Fruit fly (Drosophila melanogaster) whole organism, embryonic: ENCODE measurements around the gene CG17819.

Source experiments
- Atf-2 ChIP-seq: fragments of 200-800 bp; sonication (Bioruptor generic); optimal IDR thresholded peaks from 2 replicates; lab custom pipeline; 2016; ENCODE audit warnings: missing biosample characterization, missing genetic modification characterization
- C15 ChIP-seq: fragments of 200-800 bp; sonication (Bioruptor generic); IDR thresholded peaks from 3 replicates; pipeline ENCODE4 v1.3.6; 2022; ENCODE audit warnings: missing biosample characterization, missing genetic modification characterization
- CG1024 ChIP-seq: fragments of 200-800 bp; sonication (Bioruptor generic); IDR thresholded peaks from 2 replicates; pipeline ENCODE4 v1.3.6; 2022; ENCODE audit warnings: missing biosample characterization, missing genetic modification characterization
- CG10274 ChIP-seq: fragments of 200-800 bp; sonication (Bioruptor generic); optimal IDR thresholded peaks from 3 replicates; lab custom pipeline; 2017; ENCODE audit warnings: missing biosample characterization, mild to moderate bottlenecking, missing genetic modification characterization
- CG10654 ChIP-seq: fragments of 200-800 bp; sonication (Bioruptor generic); optimal IDR thresholded peaks from 2 replicates; lab custom pipeline; 2016; ENCODE audit warnings: missing biosample characterization, missing genetic modification characterization
- CG11398 ChIP-seq: fragments of 200-800 bp; sonication (Bioruptor generic); optimal IDR thresholded peaks from 2 replicates; lab custom pipeline; 2016; ENCODE audit warnings: missing biosample characterization, missing genetic modification characterization
- CG12219 ChIP-seq: fragments of 200-800 bp; sonication (Bioruptor generic); optimal IDR thresholded peaks from 3 replicates; lab custom pipeline; 2018; ENCODE audit warnings: missing biosample characterization, mild to moderate bottlenecking, missing genetic modification characterization
- CG13287 ChIP-seq: fragments of 200-800 bp; sonication (Bioruptor generic); IDR thresholded peaks from 2 replicates; pipeline ENCODE4 v1.3.6; 2022; ENCODE audit warnings: missing biosample characterization, missing genetic modification characterization; ENCODE audit not compliant: partially characterized antibody
- CG1529 ChIP-seq: fragments of 200-800 bp; sonication (Bioruptor generic); optimal IDR thresholded peaks from 3 replicates; lab custom pipeline; 2018; ENCODE audit warnings: missing biosample characterization, missing genetic modification characterization
- CG16779 ChIP-seq: fragments of 200-800 bp; sonication (Bioruptor generic); IDR thresholded peaks from 2 replicates; pipeline ENCODE4 v1.3.6; 2022; ENCODE audit warnings: missing biosample characterization, missing genetic modification characterization
- CG17186 ChIP-seq: fragments of 200-800 bp; sonication (Bioruptor generic); optimal IDR thresholded peaks from 3 replicates; lab custom pipeline; 2017; ENCODE audit warnings: missing biosample characterization, missing genetic modification reagents, missing genetic modification characterization
- CG18262 ChIP-seq: fragments of 200-800 bp; optimal IDR thresholded peaks from 3 replicates; lab custom pipeline; 2019; ENCODE audit warnings: missing biosample characterization, mild to moderate bottlenecking, missing genetic modification characterization, moderate library complexity
- CG30020 ChIP-seq: fragments of 200-800 bp; optimal IDR thresholded peaks from 2 replicates; lab custom pipeline; 2019; ENCODE audit warnings: missing biosample characterization, mild to moderate bottlenecking, missing genetic modification characterization, moderate library complexity
- CG3407 ChIP-seq: fragments of 200-800 bp; sonication (Bioruptor generic); optimal IDR thresholded peaks from 2 replicates; lab custom pipeline; 2018; ENCODE audit warnings: missing biosample characterization, mild to moderate bottlenecking, missing genetic modification characterization
- CG3838 ChIP-seq: fragments of 200-800 bp; sonication (Bioruptor generic); optimal IDR thresholded peaks from 3 replicates; lab custom pipeline; 2016; ENCODE audit warnings: missing biosample characterization, missing genetic modification characterization
- CG4360 ChIP-seq: fragments of 200-800 bp; sonication (Bioruptor generic); IDR thresholded peaks from 2 replicates; pipeline ENCODE4 v1.3.6; 2022; ENCODE audit warnings: missing biosample characterization, missing genetic modification characterization
- CG4424 ChIP-seq: fragments of 200-800 bp; sonication (Bioruptor generic); optimal IDR thresholded peaks from 3 replicates; lab custom pipeline; 2016; ENCODE audit warnings: missing biosample characterization, missing genetic modification characterization
- CG4730 ChIP-seq: fragments of 200-800 bp; sonication (Bioruptor generic); IDR thresholded peaks from 2 replicates; pipeline ENCODE4 v1.3.6; 2022; ENCODE audit warnings: missing biosample characterization, missing genetic modification characterization
- Drgx ChIP-seq: fragments of 200-800 bp; sonication (Bioruptor generic); IDR thresholded peaks from 2 replicates; pipeline ENCODE4 v1.3.6; 2022; ENCODE audit warnings: missing biosample characterization, missing genetic modification characterization
- MTF-1 ChIP-seq: fragments of 200-800 bp; sonication (Bioruptor generic); optimal IDR thresholded peaks from 2 replicates; lab custom pipeline; 2018; ENCODE audit warnings: missing biosample characterization, mild to moderate bottlenecking, missing genetic modification characterization, borderline replicate concordance
- Max ChIP-seq: fragments of 200-800 bp; sonication (Bioruptor generic); optimal IDR thresholded peaks from 2 replicates; lab custom pipeline; 2016; ENCODE audit warnings: missing biosample characterization, mild to moderate bottlenecking, missing genetic modification characterization
- NfI ChIP-seq: fragments of 200-800 bp; sonication (Bioruptor generic); optimal IDR thresholded peaks from 3 replicates; lab custom pipeline; 2018; ENCODE audit warnings: missing biosample characterization, mild to moderate bottlenecking, missing genetic modification characterization, moderate library complexity
- Sox100B ChIP-seq: fragments of 200-800 bp; sonication (Bioruptor generic); optimal IDR thresholded peaks from 3 replicates; lab custom pipeline; 2018; ENCODE audit warnings: missing biosample characterization, mild to moderate bottlenecking, missing genetic modification characterization
- Usf ChIP-seq: fragments of 200-800 bp; sonication (Bioruptor generic); optimal IDR thresholded peaks from 2 replicates; lab custom pipeline; 2017; ENCODE audit warnings: missing genotype, missing biosample characterization, missing genetic modification characterization
- Vsx1 ChIP-seq: fragments of 200-800 bp; sonication (Bioruptor generic); optimal IDR thresholded peaks from 2 replicates; lab custom pipeline; 2017; ENCODE audit warnings: missing biosample characterization, mild to moderate bottlenecking, missing genetic modification characterization, missing genetic modification reagents
- YL-1 ChIP-seq: fragments of 200-800 bp; sonication (Bioruptor generic); optimal IDR thresholded peaks from 3 replicates; lab custom pipeline; 2017; ENCODE audit warnings: missing biosample characterization, mild to moderate bottlenecking, missing genetic modification characterization
- ara ChIP-seq: fragments of 200-800 bp; sonication (Bioruptor generic); IDR thresholded peaks from 2 replicates; pipeline ENCODE4 v1.3.6; 2022; ENCODE audit warnings: missing biosample characterization, missing genetic modification characterization
- bbx ChIP-seq: fragments of 200-800 bp; sonication (Bioruptor generic); IDR thresholded peaks from 2 replicates; pipeline ENCODE4 v1.3.6; 2022; ENCODE audit warnings: missing biosample characterization, missing genetic modification characterization; ENCODE audit not compliant: partially characterized antibody
- chn ChIP-seq: fragments of 200-800 bp; sonication (Bioruptor generic); optimal IDR thresholded peaks from 2 replicates; lab custom pipeline; 2016; ENCODE audit warnings: missing biosample characterization, missing genetic modification characterization
- dimm ChIP-seq: fragments of 200-800 bp; sonication (Bioruptor generic); IDR thresholded peaks from 2 replicates; pipeline ENCODE4 v1.3.6; 2022; ENCODE audit warnings: missing biosample characterization, missing genetic modification characterization
- esg ChIP-seq: fragments of 200-800 bp; sonication (Bioruptor generic); conservative IDR thresholded peaks from 2 replicates; pipeline ENCODE4 v1.3.6; 2022; ENCODE audit warnings: missing biosample characterization, missing genetic modification characterization
- ewg ChIP-seq: fragments of 200-800 bp; sonication (Bioruptor generic); optimal IDR thresholded peaks from 3 replicates; lab custom pipeline; 2017; ENCODE audit warnings: mild to moderate bottlenecking, missing biosample characterization, missing genetic modification reagents, missing genetic modification characterization
- gsb-n ChIP-seq: fragments of 200-800 bp; sonication (Bioruptor generic); optimal IDR thresholded peaks from 3 replicates; lab custom pipeline; 2018; ENCODE audit warnings: missing biosample characterization, mild to moderate bottlenecking, missing genetic modification characterization
- hb ChIP-seq: fragments of 200-800 bp; sonication (Bioruptor generic); IDR thresholded peaks from 3 replicates; pipeline ENCODE4 v1.3.6; 2022; ENCODE audit warnings: missing biosample characterization, missing genetic modification characterization; ENCODE audit not compliant: partially characterized antibody
- hth ChIP-seq: fragments of >200 bp; optimal IDR thresholded peaks from 2 replicates; lab custom pipeline; 2017; ENCODE audit warnings: inconsistent platforms
- inv ChIP-seq: fragments of 200-800 bp; sonication (Bioruptor generic); IDR thresholded peaks from 2 replicates; pipeline ENCODE4 v1.3.6; 2022; ENCODE audit warnings: missing biosample characterization, missing genetic modification characterization; ENCODE audit not compliant: partially characterized antibody
- jumu ChIP-seq: fragments of 200-800 bp; sonication (Bioruptor generic); optimal IDR thresholded peaks from 3 replicates; lab custom pipeline; 2016; ENCODE audit warnings: missing biosample characterization, missing genetic modification characterization
- ken ChIP-seq: fragments of 200-800 bp; sonication (Bioruptor generic); IDR thresholded peaks from 3 replicates; pipeline ENCODE4 v1.3.6; 2022; ENCODE audit warnings: missing biosample characterization, missing genetic modification characterization
- lola ChIP-seq, 3 experiments: fragments of >200 bp in 2 of 3; fragments of 200-800 bp in 1 of 3; sonication (Bioruptor generic) in 1 of 3; optimal IDR thresholded peaks; 2 replicates each; lab custom pipeline; 2017 to 2019; ENCODE audit warnings: missing biosample characterization in 3 of 3, missing genetic modification characterization in 3 of 3, mild to moderate bottlenecking in 1 of 3, moderate library complexity in 1 of 3
- lov ChIP-seq, 2 experiments: fragments of 200-800 bp in 1 of 2; fragments of >200 bp in 1 of 2; sonication (Bioruptor generic) in 1 of 2; IDR thresholded peaks in 1 of 2; optimal IDR thresholded peaks in 1 of 2; 2 replicates in 1 of 2; 3 replicates in 1 of 2; pipeline versions ENCODE4 v1.3.6 to Lab custom; 2017 to 2022; ENCODE audit warnings: missing biosample characterization in 1 of 2, missing genetic modification characterization in 1 of 2
- mam ChIP-seq: fragments of 200-800 bp; sonication (Bioruptor generic); optimal IDR thresholded peaks from 3 replicates; lab custom pipeline; 2016; ENCODE audit warnings: missing biosample characterization, missing genetic modification characterization
- nau ChIP-seq: fragments of 200-800 bp; sonication (Bioruptor generic); optimal IDR thresholded peaks from 3 replicates; lab custom pipeline; 2017; ENCODE audit warnings: missing biosample characterization, mild to moderate bottlenecking, missing genetic modification characterization, missing genetic modification reagents
- nmo ChIP-seq: fragments of 200-800 bp; sonication (Bioruptor generic); optimal IDR thresholded peaks from 2 replicates; lab custom pipeline; 2018; ENCODE audit warnings: missing biosample characterization, mild to moderate bottlenecking, missing genetic modification characterization, moderate library complexity
- pita ChIP-seq: fragments of 200-800 bp; sonication (Bioruptor generic); optimal IDR thresholded peaks from 2 replicates; lab custom pipeline; 2017; ENCODE audit warnings: missing biosample characterization, mild to moderate bottlenecking, missing genetic modification characterization
- repo ChIP-seq: fragments of 200-800 bp; sonication (Bioruptor generic); optimal IDR thresholded peaks from 2 replicates; lab custom pipeline; 2016; ENCODE audit warnings: missing biosample characterization, missing genetic modification characterization
- sd ChIP-seq: fragments of 200-800 bp; sonication (Bioruptor generic); optimal IDR thresholded peaks from 3 replicates; lab custom pipeline; 2018; ENCODE audit warnings: missing biosample characterization, mild to moderate bottlenecking, missing genetic modification characterization, moderate library complexity
- sens-2 ChIP-seq: fragments of 200-800 bp; sonication (Bioruptor generic); IDR thresholded peaks from 2 replicates; pipeline ENCODE4 v1.3.6; 2022; ENCODE audit warnings: missing biosample characterization, missing genetic modification characterization
- stc ChIP-seq: fragments of 200-800 bp; sonication (Bioruptor generic); IDR thresholded peaks from 2 replicates; pipeline ENCODE4 v1.3.6; 2022; ENCODE audit warnings: missing biosample characterization, missing genetic modification characterization
- sug ChIP-seq: fragments of 200-800 bp; optimal IDR thresholded peaks from 2 replicates; lab custom pipeline; 2019; ENCODE audit warnings: missing biosample characterization, mild to moderate bottlenecking, missing genetic modification characterization, moderate library complexity

CG17819 gene

dm6 chr3R:21862137-21862850 lies 23.1 kb downstream of the CG17819 start (continued):
- no peak for TF ChIP-seq bbx (GFP tag; lab: Robert Waterston, UW)
- TF ChIP-seq Drgx = peak; percentile 92
- peak; percentile 85 for TF ChIP-seq CG12219 (GFP tag; lab: Kevin White, UChicago)
- TF ChIP-seq esg = peak; percentile 65
- TF ChIP-seq dimm (GFP tag; lab: Robert Waterston, UW) = peak; percentile 74
- peak; percentile 73 for TF ChIP-seq Sox100B (GFP tag; lab: Kevin White, UChicago)
- TF ChIP-seq pita (GFP tag; lab: Kevin White, UChicago) = no peak
- peak; percentile 86 for TF ChIP-seq ewg (GFP tag; lab: Kevin White, UChicago)
- peak; percentile 94 for TF ChIP-seq gsb-n
- peak; percentile 92 for TF ChIP-seq CG18262 (tag; lab: Kevin White, UChicago)
- no peak for TF ChIP-seq hth (lab: Kevin White, UChicago)
- peak; percentile 16 for TF ChIP-seq sd (tag; lab: Kevin White, UChicago)
- TF ChIP-seq inv (GFP tag; lab: Robert Waterston, UW) = no peak
- TF ChIP-seq nmo (GFP tag; lab: Kevin White, UChicago) = peak; percentile 82
- no peak for TF ChIP-seq CG11398
- TF ChIP-seq CG4730 (GFP tag; lab: Robert Waterston, UW) = peak; percentile 50; the same call in 1 of the 2 replicates
- TF ChIP-seq stc (GFP tag; lab: Robert Waterston, UW) = peak; percentile 82
- peak in 1 of 3 experiments; percentile 91 for TF ChIP-seq lola (GFP tag; optimal IDR thresholded peaks at IDR 0.05; lab: Kevin White, UChicago)
- peak; percentile 38 for TF ChIP-seq jumu (GFP tag; lab: Kevin White, UChicago)
- TF ChIP-seq NfI (GFP tag; lab: Kevin White, UChicago) = peak; percentile 52
- TF ChIP-seq repo (GFP tag; lab: Kevin White, UChicago) = no peak
- TF ChIP-seq mam = no peak
- peak; percentile 64 for TF ChIP-seq CG4424 (GFP tag; lab: Kevin White, UChicago)
- peak; percentile 39 for TF ChIP-seq Max (GFP tag; lab: Kevin White, UChicago)
- peak; percentile 56 for TF ChIP-seq nau (GFP tag; lab: Kevin White, UChicago)
- TF ChIP-seq Vsx1 (GFP tag; lab: Kevin White, UChicago) = peak; percentile 38
- no peak for TF ChIP-seq sug (tag; lab: Kevin White, UChicago)
- no peak for TF ChIP-seq CG13287 (GFP tag; lab: Robert Waterston, UW)
- TF ChIP-seq C15 (GFP tag; lab: Robert Waterston, UW) = no peak
- TF ChIP-seq CG4360 = no peak; the same call in 1 of the 2 replicates
- TF ChIP-seq CG1529 (GFP tag; lab: Kevin White, UChicago) = peak; percentile 86
- peak; percentile 46 for TF ChIP-seq YL-1 (GFP tag; lab: Kevin White, UChicago)
- peak; percentile 90 for TF ChIP-seq ara (GFP tag; lab: Robert Waterston, UW)
- peak; percentile 7 for TF ChIP-seq Usf (GFP tag; lab: Kevin White, UChicago)
- no peak for TF ChIP-seq CG10274
- TF ChIP-seq CG30020 (tag; lab: Kevin White, UChicago) = peak; percentile 69
- no peak for TF ChIP-seq CG1024 (GFP tag; lab: Robert Waterston, UW)
- peak; percentile 80 for TF ChIP-seq sens-2 (GFP tag; lab: Robert Waterston, UW)
- TF ChIP-seq CG16779 (GFP tag; lab: Robert Waterston, UW) = no peak
- TF ChIP-seq Atf-2 (GFP tag; lab: Kevin White, UChicago) = peak; percentile 15
- TF ChIP-seq lov (optimal IDR thresholded peaks at IDR 0.05; lab: Kevin White, UChicago) = no peak
- 0 out of 3 replicates have a peak, but pooled peaks have one; percentile 6 for TF ChIP-seq lov (GFP tag; IDR thresholded peaks at IDR 0.05; lab: Robert Waterston, UW)
- TF ChIP-seq MTF-1 (GFP tag; lab: Kevin White, UChicago) = peak; percentile 23
- TF ChIP-seq CG17186 (GFP tag; lab: Kevin White, UChicago) = peak; percentile 21
- TF ChIP-seq ken = peak; percentile 86
- TF ChIP-seq hb (GFP tag; lab: Robert Waterston, UW) = no peak
- no peak for TF ChIP-seq CG3838 (GFP tag; lab: Kevin White, UChicago)
- peak; percentile 68 for TF ChIP-seq chn (GFP tag; lab: Kevin White, UChicago)
- peak; percentile 44 for TF ChIP-seq CG10654 (GFP tag; lab: Kevin White, UChicago)
- TF ChIP-seq CG3407 (GFP tag; lab: Kevin White, UChicago) = peak; percentile 88
